Worm (Caenorhabditis elegans): ENCODE data around the gene brp-1.
A peak's percentile ranks its signal among the peaks of the same experiment; 100 is the strongest.

DNA sequence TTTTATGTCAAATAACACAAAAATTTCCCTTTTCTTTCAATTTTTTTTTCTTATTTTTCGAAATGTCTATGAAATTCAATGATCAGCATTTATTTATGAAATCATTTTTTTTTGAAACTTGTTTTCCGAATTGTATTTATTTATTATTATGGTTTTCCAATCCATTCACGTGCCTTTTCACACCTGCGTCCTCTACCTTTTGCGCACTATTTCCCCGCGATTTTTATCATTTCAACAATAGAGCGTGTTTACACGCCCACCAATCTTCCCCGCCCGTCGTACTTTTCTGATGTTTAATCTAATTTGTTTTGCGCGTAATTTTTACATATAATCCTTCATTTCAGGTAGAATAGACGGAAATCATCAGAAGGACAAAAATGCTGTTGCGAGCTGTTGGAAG is 30.5 kb upstream of the brp-1 start, which contains the start of gene wah-1:
- no peak for TF ChIP-seq ref-2 (tag; optimal IDR thresholded peaks at IDR 0.05)
- no peak for TF ChIP-seq ceh-2 (tag; optimal IDR thresholded peaks at IDR 0.05)
- no peak for TF ChIP-seq tbx-2 (tag; optimal IDR thresholded peaks at IDR 0.05)
- peak; percentile 5 for TF ChIP-seq elt-2 (tag; optimal IDR thresholded peaks at IDR 0.05)
- no peak for TF ChIP-seq ama-1 (optimal IDR thresholded peaks at IDR 0.05)
- no peak for TF ChIP-seq zip-5 (tag; optimal IDR thresholded peaks at IDR 0.05)
- TF ChIP-seq pha-2 (tag; optimal IDR thresholded peaks at IDR 0.05), result no peak
- no peak for TF ChIP-seq F13H6.1 (tag; optimal IDR thresholded peaks at IDR 0.05)
- TF ChIP-seq nfya-1 (tag; optimal IDR thresholded peaks at IDR 0.05), result no peak
